Fruit fly (Drosophila melanogaster) whole organism, wandering third instar larva: ENCODE measurements around the gene CG7656.

Source experiments
- Abd-B ChIP-seq: fragments of >200 bp; optimal IDR thresholded peaks from 2 replicates; lab custom pipeline; 2017; ENCODE audit warnings: missing biosample characterization, missing genetic modification characterization
- CG32264 ChIP-seq: fragments of 200-800 bp; sonication (Bioruptor generic); optimal IDR thresholded peaks from 2 replicates; lab custom pipeline; 2016; ENCODE audit warnings: missing biosample characterization, missing genetic modification characterization
- CrebA ChIP-seq: fragments of 200-800 bp; sonication (Bioruptor generic); optimal IDR thresholded peaks from 2 replicates; lab custom pipeline; 2016; ENCODE audit warnings: missing biosample characterization, mild to moderate bottlenecking, missing genetic modification characterization, borderline replicate concordance
- Dfd ChIP-seq: fragments of >200 bp; optimal IDR thresholded peaks from 2 replicates; lab custom pipeline; 2017; ENCODE audit warnings: missing biosample characterization, missing genetic modification characterization
- Dif ChIP-seq: fragments of 200-275, 200-300 bp; sonication (Bioruptor generic); optimal IDR thresholded peaks from 2 replicates; lab custom pipeline; 2018; ENCODE audit warnings: missing biosample characterization, missing genetic modification characterization; ENCODE audit not compliant: partially characterized antibody
- GATAd ChIP-seq: sonication (Bioruptor generic); optimal IDR thresholded peaks from 2 replicates; lab custom pipeline; 2016; ENCODE audit warnings: missing biosample characterization, missing genetic modification characterization
- HLH106 ChIP-seq: fragments of 200-800 bp; optimal IDR thresholded peaks from 3 replicates; lab custom pipeline; 2019; ENCODE audit warnings: missing biosample characterization, mild to moderate bottlenecking, missing genetic modification characterization, moderate library complexity
- Hnf4 ChIP-seq: fragments of 200-800 bp; sonication (Bioruptor generic); optimal IDR thresholded peaks from 2 replicates; lab custom pipeline; 2016; ENCODE audit warnings: missing biosample characterization, mild to moderate bottlenecking, missing genetic modification characterization
- Hr78 ChIP-seq: fragments of >200 bp; optimal IDR thresholded peaks from 2 replicates; lab custom pipeline; 2017; ENCODE audit warnings: missing biosample characterization, missing genetic modification characterization
- Hr83 ChIP-seq: fragments of 200-300 bp; sonication (Bioruptor generic); optimal IDR thresholded peaks from 2 replicates; lab custom pipeline; 2016; ENCODE audit warnings: missing biosample characterization, mild to moderate bottlenecking, missing genetic modification characterization, moderate library complexity; ENCODE audit not compliant: poor library complexity, severe bottlenecking
- Jra ChIP-seq: sonication (Bioruptor generic); optimal IDR thresholded peaks from 2 replicates; lab custom pipeline; 2016; ENCODE audit warnings: missing biosample characterization, missing genetic modification characterization
- Mio ChIP-seq: sonication (Bioruptor generic); optimal IDR thresholded peaks from 2 replicates; lab custom pipeline; 2016; ENCODE audit warnings: missing biosample characterization, missing genetic modification characterization
- Myc ChIP-seq: fragments of >200 bp; optimal IDR thresholded peaks from 2 replicates; lab custom pipeline; 2017
- N ChIP-seq: fragments of >200 bp; optimal IDR thresholded peaks from 2 replicates; lab custom pipeline; 2018; ENCODE audit warnings: missing biosample characterization, missing external identifiers, missing genetic modification characterization
- OdsH ChIP-seq: fragments of 200-800 bp; sonication (Bioruptor generic); optimal IDR thresholded peaks from 2 replicates; lab custom pipeline; 2016; ENCODE audit warnings: missing biosample characterization, mild to moderate bottlenecking, missing genetic modification characterization
- Rel ChIP-seq, 2 experiments: fragments of 200-800 bp; sonication (Bioruptor generic) in 1 of 2; optimal IDR thresholded peaks; 2 replicates in 1 of 2; 3 replicates in 1 of 2; lab custom pipeline; 2016 to 2019; ENCODE audit warnings: mild to moderate bottlenecking in 2 of 2, missing biosample characterization in 2 of 2, missing genetic modification characterization in 2 of 2, moderate library complexity in 1 of 2
- Sp1 ChIP-seq: fragments of 200-800 bp; sonication (Bioruptor generic); optimal IDR thresholded peaks from 3 replicates; lab custom pipeline; 2019; ENCODE audit warnings: missing biosample characterization, mild to moderate bottlenecking, missing genetic modification characterization, moderate library complexity
- Vsx2 ChIP-seq: fragments of 200-300, 225-300 bp; sonication (Bioruptor generic); optimal IDR thresholded peaks from 2 replicates; lab custom pipeline; 2018; ENCODE audit warnings: missing biosample characterization, missing genetic modification characterization; ENCODE audit not compliant: partially characterized antibody
- br ChIP-seq: fragments of 200-800 bp; sonication (Bioruptor generic); optimal IDR thresholded peaks from 2 replicates; lab custom pipeline; 2016; ENCODE audit warnings: missing biosample characterization, missing genetic modification characterization
- brk ChIP-seq: fragments of 200-800 bp; sonication (Bioruptor generic); optimal IDR thresholded peaks from 2 replicates; lab custom pipeline; 2016; ENCODE audit warnings: missing biosample characterization, mild to moderate bottlenecking, missing genetic modification characterization
- dl ChIP-seq, 2 experiments: fragments of 175-275, 200-275 bp in 1 of 2; fragments of 200-275 bp in 1 of 2; sonication (Bioruptor generic); optimal IDR thresholded peaks; lab custom pipeline; 2018; ENCODE audit warnings: mild to moderate bottlenecking in 2 of 2, missing biosample characterization in 2 of 2, missing genetic modification characterization in 2 of 2, moderate library complexity in 2 of 2; ENCODE audit not compliant: partially characterized antibody in 2 of 2, insufficient read depth in 1 of 2
- dmrt93B ChIP-seq: fragments of 200-800 bp; sonication (Bioruptor generic); optimal IDR thresholded peaks from 2 replicates; lab custom pipeline; 2018; ENCODE audit warnings: missing biosample characterization, mild to moderate bottlenecking, missing genetic modification characterization
- dsf ChIP-seq: sonication (Bioruptor generic); optimal IDR thresholded peaks from 2 replicates; lab custom pipeline; 2016; ENCODE audit warnings: missing biosample characterization, missing genetic modification characterization, borderline replicate concordance
- ey ChIP-seq: fragments of 200-800 bp; sonication (Bioruptor generic); optimal IDR thresholded peaks from 2 replicates; lab custom pipeline; 2016; ENCODE audit warnings: missing biosample characterization, missing genetic modification characterization
- foxo ChIP-seq, 2 experiments: fragments of 200-800 bp; sonication (Bioruptor generic); optimal IDR thresholded peaks; 2 replicates in 1 of 2; 3 replicates in 1 of 2; lab custom pipeline; 2016 to 2017; ENCODE audit warnings: missing biosample characterization in 2 of 2, missing genetic modification characterization in 2 of 2
- h ChIP-seq: fragments of 200-800 bp; sonication (Bioruptor generic); optimal IDR thresholded peaks from 3 replicates; lab custom pipeline; 2016; ENCODE audit warnings: missing biosample characterization, mild to moderate bottlenecking, missing genetic modification characterization
- jim ChIP-seq: fragments of 175-275, 200-325 bp; sonication (Bioruptor generic); optimal IDR thresholded peaks from 2 replicates; lab custom pipeline; 2016; ENCODE audit warnings: missing biosample characterization, mild to moderate bottlenecking, missing genetic modification characterization
- lola ChIP-seq: fragments of >200 bp; optimal IDR thresholded peaks from 2 replicates; lab custom pipeline; 2017; ENCODE audit warnings: missing biosample characterization, missing genetic modification characterization
- pan ChIP-seq: fragments of >200 bp; optimal IDR thresholded peaks from 2 replicates; lab custom pipeline; 2017
- psq ChIP-seq: fragments of 200-800 bp; sonication (Bioruptor generic); optimal IDR thresholded peaks from 3 replicates; lab custom pipeline; 2017; ENCODE audit warnings: missing biosample characterization, mild to moderate bottlenecking, missing genetic modification characterization, moderate library complexity
- rgr ChIP-seq: fragments of 200-800 bp; sonication (Bioruptor generic); optimal IDR thresholded peaks from 3 replicates; lab custom pipeline; 2016; ENCODE audit warnings: missing biosample characterization, mild to moderate bottlenecking, missing genetic modification characterization
- sage ChIP-seq: fragments of 200-800 bp; sonication (Bioruptor generic); optimal IDR thresholded peaks from 2 replicates; lab custom pipeline; 2016; ENCODE audit warnings: missing biosample characterization, mild to moderate bottlenecking, missing genetic modification characterization
- sv ChIP-seq: fragments of 200-800 bp; sonication (Bioruptor generic); optimal IDR thresholded peaks from 3 replicates; lab custom pipeline; 2016; ENCODE audit warnings: missing biosample characterization, missing genetic modification characterization
- tai ChIP-seq: sonication (Bioruptor generic); optimal IDR thresholded peaks from 2 replicates; lab custom pipeline; 2016; ENCODE audit warnings: missing biosample characterization, missing genetic modification characterization
- usp ChIP-seq: fragments of >200 bp; optimal IDR thresholded peaks from 2 replicates; lab custom pipeline; 2017; ENCODE audit warnings: missing biosample characterization, missing genetic modification characterization
- woc ChIP-seq: sonication (Bioruptor generic); optimal IDR thresholded peaks from 2 replicates; lab custom pipeline; 2016; ENCODE audit warnings: missing biosample characterization, mild to moderate bottlenecking, missing genetic modification characterization

Gene CG7656

dm6 chr3L:15625676-15626414, 37.9 kb upstream of the CG7656 start (continued):
- TF ChIP-seq brk (peak; percentile 77), sv (GFP tag; lab: Kevin White, UChicago) (peak; percentile 79), Hnf4 (GFP tag; lab: Kevin White, UChicago) (peak; percentile 78), sage (GFP tag; lab: Kevin White, UChicago) (peak; percentile 79), Hr83 (peak; percentile 86), Dfd (GFP tag; lab: Kevin White, UChicago) (peak; percentile 51), tai (GFP tag; lab: Kevin White, UChicago) (peak; percentile 43), jim (GFP tag; lab: Kevin White, UChicago) (no peak), psq (peak; percentile 97), Sp1 (GFP tag; lab: Kevin White, UChicago) (peak; percentile 97), Hr78 (GFP tag; lab: Kevin White, UChicago) (no peak), rgr (GFP tag; lab: Kevin White, UChicago) (peak; percentile 94), lola (GFP tag; lab: Kevin White, UChicago) (no peak), dsf (GFP tag; lab: Kevin White, UChicago) (peak; percentile 35), pan (lab: Kevin White, UChicago) (no peak)
- TF ChIP-seq, all 38 proteins: peak for 28

- TF ChIP-seq jim (GFP tag; lab: Kevin White, UChicago) = peak; percentile 32
- TF ChIP-seq Dif = peak; percentile 8
- TF ChIP-seq tai (GFP tag; lab: Kevin White, UChicago) = no peak
- TF ChIP-seq Hr83 = peak; percentile 11
- TF ChIP-seq Rel (GFP tag; optimal IDR thresholded peaks at IDR 0.05; lab: Kevin White, UChicago) = peak; percentile 9
- no peak for TF ChIP-seq Rel (tag; optimal IDR thresholded peaks at IDR 0.05; lab: Kevin White, UChicago)
- TF ChIP-seq, all 38 proteins: peak for 4
Measured at dm6 chr3L:15624944-15625610, 37.1 kb upstream of the CG7656 start.

- no peak for TF ChIP-seq rgr (GFP tag; lab: Kevin White, UChicago)
- no peak for TF ChIP-seq OdsH (GFP tag; lab: Kevin White, UChicago)
- TF ChIP-seq Sp1 (GFP tag; lab: Kevin White, UChicago) = no peak
- no peak for TF ChIP-seq Mio (GFP tag; lab: Kevin White, UChicago)
- TF ChIP-seq dmrt93B (GFP tag; lab: Kevin White, UChicago) = no peak
- no peak for TF ChIP-seq jim (GFP tag; lab: Kevin White, UChicago)
- TF ChIP-seq Hr78 (GFP tag; lab: Kevin White, UChicago) = no peak
- no peak for TF ChIP-seq Hr83
- TF ChIP-seq dsf (GFP tag; lab: Kevin White, UChicago) = no peak
- TF ChIP-seq Rel (GFP tag; optimal IDR thresholded peaks at IDR 0.05; lab: Kevin White, UChicago) = no peak
- TF ChIP-seq Rel (tag; optimal IDR thresholded peaks at IDR 0.05; lab: Kevin White, UChicago) = no peak
- TF ChIP-seq CG32264 (GFP tag; lab: Kevin White, UChicago) = no peak
- TF ChIP-seq ey (GFP tag; lab: Kevin White, UChicago) = no peak
- no peak for TF ChIP-seq brk
- no peak for TF ChIP-seq Jra
Measured at dm6 chr3L:15624097-15624496, 36.1 kb upstream of the CG7656 start.

- peak; percentile 21 to 62 for TF ChIP-seq dl (GFP tag; optimal IDR thresholded peaks at IDR 0.05; lab: Kevin White, UChicago; ENCODE audit: insufficient read depth in 1 of 2, partially characterized antibody in 2 of 2)
- peak; percentile 85 for TF ChIP-seq dsf (GFP tag; lab: Kevin White, UChicago)
- TF ChIP-seq usp (GFP tag; lab: Kevin White, UChicago) = no peak
- peak; percentile 67 for TF ChIP-seq Dif
- TF ChIP-seq Dfd (GFP tag; lab: Kevin White, UChicago) = no peak
- peak; percentile 55 for TF ChIP-seq sage (GFP tag; lab: Kevin White, UChicago)
- peak; percentile 29 for TF ChIP-seq N (GFP tag; lab: Kevin White, UChicago)
- TF ChIP-seq Hr78 (GFP tag; lab: Kevin White, UChicago) = no peak
- TF ChIP-seq sv (GFP tag; lab: Kevin White, UChicago) = peak; percentile 70
- TF ChIP-seq Vsx2 (GFP tag; lab: Kevin White, UChicago) = peak; percentile 48
- peak; percentile 71 for TF ChIP-seq Sp1 (GFP tag; lab: Kevin White, UChicago)
- TF ChIP-seq Abd-B (GFP tag; lab: Kevin White, UChicago) = no peak
- no peak for TF ChIP-seq pan (lab: Kevin White, UChicago)
- TF ChIP-seq rgr (GFP tag; lab: Kevin White, UChicago) = peak; percentile 95
- peak; percentile 94 for TF ChIP-seq h (GFP tag; lab: Kevin White, UChicago)
- TF ChIP-seq woc (GFP tag; lab: Kevin White, UChicago) = peak; percentile 60
- peak; percentile 64 to 95 for TF ChIP-seq foxo (GFP tag; optimal IDR thresholded peaks at IDR 0.05; lab: Kevin White, UChicago)
- peak; percentile 99 for TF ChIP-seq Hr83
- TF ChIP-seq Myc = peak; percentile 23
- TF ChIP-seq br (GFP tag; lab: Kevin White, UChicago) = peak; percentile 94
- peak; percentile 28 for TF ChIP-seq CrebA (GFP tag; lab: Kevin White, UChicago)
- peak; percentile 95 for TF ChIP-seq tai (GFP tag; lab: Kevin White, UChicago)
- peak; percentile 78 for TF ChIP-seq dmrt93B (GFP tag; lab: Kevin White, UChicago)
- TF ChIP-seq ey (GFP tag; lab: Kevin White, UChicago) = peak; percentile 88
- TF ChIP-seq brk = peak; percentile 85
- peak; percentile 81 for TF ChIP-seq GATAd (GFP tag; lab: Kevin White, UChicago)
- no peak for TF ChIP-seq lola (GFP tag; lab: Kevin White, UChicago)
- TF ChIP-seq HLH106 (tag; lab: Kevin White, UChicago) = peak; percentile 73
- TF ChIP-seq OdsH (GFP tag; lab: Kevin White, UChicago) = peak; percentile 79
Measured at dm6 chr3L:15619626-15620247, 31.8 kb upstream of the CG7656 start, which contains the start of gene Phs. TSS of gene Phs (plus strand) at chr3L:15619901.
